Worm (Caenorhabditis elegans) whole organism, young adult: ENCODE results near the gene ceh-23.

Source experiments
- D2030.7 ChIP-seq: fragments of 200-800 bp; sonication (Bioruptor generic); IDR thresholded peaks from 2 replicates; pipeline ENCODE4 v1.3.6; 2022; ENCODE audit warnings: missing genetic modification reagents, missing genetic modification characterization, missing compliant biosample characterization
- F10E7.11 ChIP-seq: sonication (generic microtip); optimal IDR thresholded peaks from 2 replicates; lab custom pipeline; 2017; ENCODE audit warnings: mild to moderate bottlenecking, missing genetic modification characterization, moderate library complexity, missing compliant biosample characterization
- F37B4.10 ChIP-seq: fragments of 200-800 bp; sonication (Bioruptor generic); IDR thresholded peaks from 2 replicates; pipeline ENCODE4 v1.3.6; 2022; ENCODE audit warnings: missing genetic modification characterization, missing compliant biosample characterization
- F52B5.7 ChIP-seq: sonication (generic microtip); optimal IDR thresholded peaks from 2 replicates; lab custom pipeline; 2016; ENCODE audit warnings: mild to moderate bottlenecking, missing genetic modification characterization, missing compliant biosample characterization
- F57A8.1 ChIP-seq: fragments of 200-800 bp; sonication (Bioruptor generic); optimal IDR thresholded peaks from 2 replicates; lab custom pipeline; 2018; ENCODE audit warnings: mild to moderate bottlenecking, missing genetic modification characterization, moderate library complexity, missing compliant biosample characterization
- T26A5.8 ChIP-seq: sonication (generic microtip); optimal IDR thresholded peaks from 2 replicates; lab custom pipeline; 2016; ENCODE audit warnings: missing genetic modification characterization, missing compliant biosample characterization
- Y53F4B.3 ChIP-seq: fragments of 200-800 bp; sonication (Bioruptor generic); IDR thresholded peaks from 2 replicates; pipeline ENCODE4 v1.3.6; 2022; ENCODE audit warnings: missing genetic modification reagents, missing genetic modification characterization, missing compliant biosample characterization
- ZK185.1 ChIP-seq: sonication (generic microtip); optimal IDR thresholded peaks from 2 replicates; lab custom pipeline; 2016; ENCODE audit warnings: mild to moderate bottlenecking, missing genetic modification characterization, missing compliant biosample characterization; ENCODE audit not compliant: poor library complexity, severe bottlenecking
- ama-1 ChIP-seq, 3 experiments: fragments of 150-350 bp in 1 of 3; sonication (generic microtip) in 2 of 3; optimal IDR thresholded peaks; 2 replicates each; lab custom pipeline; 2014 to 2018; ENCODE audit warnings: missing biosample characterization in 2 of 3, missing genetic modification characterization in 2 of 3, missing genetic modification reagents in 2 of 3
- atf-7 ChIP-seq: sonication (generic microtip); optimal IDR thresholded peaks from 2 replicates; lab custom pipeline; 2017; ENCODE audit warnings: mild to moderate bottlenecking, missing genetic modification characterization, missing compliant biosample characterization
- ccch-3 ChIP-seq: fragments of 200-800 bp; sonication (Bioruptor generic); optimal IDR thresholded peaks from 2 replicates; lab custom pipeline; 2018; ENCODE audit warnings: mild to moderate bottlenecking, missing genetic modification characterization, missing compliant biosample characterization
- cebp-1 ChIP-seq, 2 experiments: fragments of 200-800 bp in 1 of 2; sonication (Bioruptor generic) in 1 of 2; sonication (generic microtip) in 1 of 2; IDR thresholded peaks in 1 of 2; optimal IDR thresholded peaks in 1 of 2; 2 replicates each; pipeline versions ENCODE4 v1.3.6 to Lab custom; 2017 to 2022; ENCODE audit warnings: missing compliant biosample characterization in 2 of 2, missing genetic modification characterization in 2 of 2, mild to moderate bottlenecking in 1 of 2, missing genetic modification reagents in 1 of 2, moderate library complexity in 1 of 2
- ceh-27 ChIP-seq: fragments of 200-800 bp; sonication (Bioruptor generic); optimal IDR thresholded peaks from 2 replicates; lab custom pipeline; 2018; ENCODE audit warnings: mild to moderate bottlenecking, missing genetic modification characterization, moderate library complexity, missing compliant biosample characterization
- fkh-3 ChIP-seq: sonication (generic microtip); optimal IDR thresholded peaks from 2 replicates; lab custom pipeline; 2016; ENCODE audit warnings: mild to moderate bottlenecking, missing genetic modification characterization, missing compliant biosample characterization
- hmg-1.2 ChIP-seq: fragments of 200-800 bp; sonication (Bioruptor generic); IDR thresholded peaks from 2 replicates; pipeline ENCODE4 v1.3.6; 2022; ENCODE audit warnings: missing genetic modification reagents, missing genetic modification characterization, missing compliant biosample characterization
- hrde-1 ChIP-seq: sonication (generic microtip); optimal IDR thresholded peaks from 2 replicates; lab custom pipeline; 2016; ENCODE audit warnings: missing genetic modification characterization, mild to moderate bottlenecking, missing compliant biosample characterization, moderate library complexity, missing genotype, missing genetic modification reagents, borderline replicate concordance
- let-607 ChIP-seq, 2 experiments: fragments of 200-800 bp in 1 of 2; sonication (Bioruptor generic) in 1 of 2; sonication (generic microtip) in 1 of 2; optimal IDR thresholded peaks; 2 replicates each; lab custom pipeline; 2016 to 2018; ENCODE audit warnings: mild to moderate bottlenecking in 2 of 2, missing compliant biosample characterization in 2 of 2, missing genetic modification characterization in 2 of 2, moderate library complexity in 2 of 2, missing genotype in 1 of 2
- lin-26 ChIP-seq: fragments of 200-800 bp; sonication (Bioruptor generic); IDR thresholded peaks from 2 replicates; pipeline ENCODE4 v1.3.6; 2022; ENCODE audit warnings: missing genetic modification reagents, missing genetic modification characterization, missing compliant biosample characterization
- lsl-1 ChIP-seq: fragments of 200-800 bp; sonication (Bioruptor generic); optimal IDR thresholded peaks from 2 replicates; lab custom pipeline; 2018; ENCODE audit warnings: mild to moderate bottlenecking, missing genetic modification characterization, moderate library complexity, missing compliant biosample characterization
- madf-6 ChIP-seq: fragments of 200-800 bp; sonication (Bioruptor generic); IDR thresholded peaks from 2 replicates; pipeline ENCODE4 v1.3.6; 2022; ENCODE audit warnings: missing genetic modification reagents, missing genetic modification characterization, missing compliant biosample characterization
- mxl-1 ChIP-seq: sonication (generic microtip); optimal IDR thresholded peaks from 2 replicates; lab custom pipeline; 2016; ENCODE audit warnings: missing genetic modification characterization, missing compliant biosample characterization
- nfya-1 ChIP-seq: sonication (generic microtip); optimal IDR thresholded peaks from 2 replicates; lab custom pipeline; 2017; ENCODE audit warnings: antibody characterized with exemption, missing compliant biosample characterization, missing genetic modification characterization, borderline replicate concordance; ENCODE audit not compliant: insufficient read depth
- nfyb-1 ChIP-seq: fragments of 200-800 bp; sonication (Bioruptor generic); IDR thresholded peaks from 2 replicates; pipeline ENCODE4 v1.3.6; 2022; ENCODE audit warnings: missing genetic modification reagents, missing genetic modification characterization, missing compliant biosample characterization
- nhr-27 ChIP-seq: fragments of 200-800 bp; sonication (Bioruptor generic); optimal IDR thresholded peaks from 2 replicates; lab custom pipeline; 2018; ENCODE audit warnings: mild to moderate bottlenecking, missing genetic modification characterization, moderate library complexity, missing compliant biosample characterization
- nhr-80 ChIP-seq: sonication (generic microtip); optimal IDR thresholded peaks from 2 replicates; lab custom pipeline; 2016; ENCODE audit warnings: missing genetic modification characterization, missing compliant biosample characterization
- unc-130 ChIP-seq: sonication (generic microtip); optimal IDR thresholded peaks from 2 replicates; lab custom pipeline; 2016; ENCODE audit warnings: missing genetic modification reagents, missing genetic modification characterization, missing compliant biosample characterization
- zfh-2 ChIP-seq: fragments of 200-800 bp; sonication (Bioruptor generic); conservative IDR thresholded peaks from 2 replicates; pipeline ENCODE4 v1.3.6; 2022; ENCODE audit warnings: missing genetic modification reagents, missing genetic modification characterization, missing compliant biosample characterization
- ztf-18 ChIP-seq: sonication (generic microtip); optimal IDR thresholded peaks from 2 replicates; lab custom pipeline; 2016; ENCODE audit warnings: missing genotype, mild to moderate bottlenecking, missing genetic modification characterization, missing compliant biosample characterization
- ztf-28 ChIP-seq: fragments of 200-800 bp; sonication (Bioruptor generic); IDR thresholded peaks from 2 replicates; pipeline ENCODE4 v1.3.6; 2022; ENCODE audit warnings: missing genetic modification reagents, missing genetic modification characterization, missing compliant biosample characterization
- ztf-6 ChIP-seq: fragments of 200-800 bp; sonication (Bioruptor generic); IDR thresholded peaks from 2 replicates; pipeline ENCODE4 v1.3.6; 2022; ENCODE audit warnings: missing genetic modification reagents, missing genetic modification characterization, missing compliant biosample characterization

The ceh-23 gene

DNA sequence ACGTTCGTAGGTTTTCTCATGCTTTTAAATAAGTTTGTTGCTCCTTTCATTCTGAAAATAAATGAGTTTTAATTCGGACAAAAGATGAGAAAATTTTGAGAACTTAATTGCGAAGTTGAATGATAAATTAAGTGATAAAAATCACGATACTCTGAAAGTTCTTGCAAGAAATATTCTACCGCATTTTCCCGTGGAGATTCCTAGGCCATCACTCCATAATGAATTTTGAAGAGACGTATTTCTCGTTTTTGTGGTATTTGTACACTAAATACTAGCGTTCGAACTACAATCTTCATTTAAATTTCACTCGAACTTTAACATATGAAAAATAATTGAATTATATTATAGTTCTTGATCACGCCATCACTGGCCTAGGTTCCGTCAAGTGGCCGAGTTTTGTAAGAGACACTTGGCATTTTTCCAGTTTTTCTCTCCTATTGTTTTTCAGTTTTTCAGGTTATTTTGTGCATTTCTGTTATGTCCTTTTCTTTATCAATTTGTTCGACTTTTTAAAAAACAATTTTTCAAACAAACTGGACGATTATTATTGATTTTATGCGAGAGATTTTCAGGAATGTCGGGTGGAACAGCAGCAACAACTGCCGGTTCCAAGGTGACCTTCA lies 19.1 kb downstream of the ceh-23 start, which contains the start of the genes coq-5 and ufm-1:
Gene coq-5, minus strand, starts transcription at position 51 of the 623 bp plus-strand sequence.
Gene ufm-1, plus strand, starts transcription at position 573 of the 623 bp plus-strand sequence.
- TF ChIP-seq ZK185.1 (peak; percentile 69), T26A5.8 (no peak), ceh-27 (GFP tag; lab: Kevin White, UChicago) (peak; percentile 31), nhr-27 (tag; lab: Kevin White, UChicago) (no peak), ztf-28 (GFP tag; lab: Robert Waterston, UW) (no peak), lin-26 (GFP tag; lab: Robert Waterston, UW) (no peak), nfyb-1 (GFP tag; lab: Robert Waterston, UW) (no peak), D2030.7 (GFP tag; lab: Robert Waterston, UW) (no peak), lsl-1 (GFP tag; lab: Kevin White, UChicago) (no peak), nhr-80 (peak; percentile 5), let-607 (tag; optimal IDR thresholded peaks at IDR 0.05; lab: Kevin White, UChicago) (peak in 1 of 2 experiments; percentile 43), hmg-1.2 (GFP tag; lab: Robert Waterston, UW) (peak; percentile 9; the same call in 1 of the 2 replicates), atf-7 (tag; lab: Kevin White, UChicago) (no peak), Y53F4B.3 (GFP tag; lab: Robert Waterston, UW) (no peak), cebp-1 (GFP tag; IDR thresholded peaks at IDR 0.05; lab: Robert Waterston, UW) (no peak), cebp-1 (tag; optimal IDR thresholded peaks at IDR 0.05; lab: Kevin White, UChicago) (no peak), hrde-1 (no peak), F37B4.10 (GFP tag; lab: Robert Waterston, UW) (no peak), F52B5.7 (no peak), madf-6 (GFP tag; lab: Robert Waterston, UW) (no peak), unc-130 (peak; percentile 16), F10E7.11 (tag; lab: Kevin White, UChicago) (no peak), F57A8.1 (no peak)

DNA sequence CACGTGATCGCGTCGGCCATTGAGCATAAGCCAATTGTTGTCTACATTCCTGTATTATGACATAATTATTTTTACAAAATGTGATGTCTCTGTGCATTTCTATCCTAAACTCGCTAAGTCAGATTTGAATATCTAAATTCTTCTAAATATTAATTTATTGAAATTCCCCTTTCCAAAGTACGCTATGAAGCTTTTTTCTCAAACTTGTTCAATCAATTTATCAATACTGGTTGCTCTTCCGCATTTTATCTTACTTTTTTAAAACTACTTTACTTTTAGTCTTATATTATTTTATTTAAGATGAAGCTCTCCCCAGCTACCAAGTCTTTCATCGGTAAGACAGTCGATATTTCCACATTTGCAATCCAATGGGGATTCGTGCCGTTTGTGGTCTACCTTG lies 19.9 kb downstream of the ceh-23 start, which contains the start of gene tomm-7:
Gene tomm-7, plus strand, starts transcription at position 301 of the 400 bp plus-strand sequence.
- no peak for TF ChIP-seq ccch-3 (GFP tag; lab: Kevin White, UChicago)
- 0 out of 2 replicates have a peak, but pooled peaks have one; percentile 14 for TF ChIP-seq hmg-1.2 (GFP tag; lab: Robert Waterston, UW)
- TF ChIP-seq ztf-18 (tag; lab: Kevin White, UChicago) = no peak

DNA sequence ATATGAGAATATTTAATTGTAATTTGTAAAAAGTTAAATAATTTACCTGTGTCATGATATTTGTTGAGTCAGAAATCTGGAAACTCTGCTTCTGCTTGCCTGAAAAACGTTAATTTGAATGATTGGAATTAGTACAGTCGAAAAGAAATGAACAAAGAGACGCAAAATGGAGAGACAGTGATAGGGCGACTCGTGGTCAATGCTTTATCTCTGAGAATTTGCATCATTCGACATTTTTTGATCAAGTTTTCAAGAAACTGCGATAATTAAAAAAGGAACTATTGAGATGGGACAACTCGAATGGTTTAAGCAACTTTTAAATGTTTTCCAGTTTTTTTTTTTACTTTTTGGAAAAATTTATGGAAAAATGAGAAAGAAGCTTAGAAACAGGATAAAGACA lies 21.5 kb downstream of the ceh-23 start, which contains the start of gene cuc-1:
Gene cuc-1, minus strand, starts transcription at position 101 of the 400 bp plus-strand sequence.
- no peak for TF ChIP-seq zfh-2 (GFP tag; lab: Robert Waterston, UW)
- peak; percentile 48 for TF ChIP-seq nhr-80

DNA sequence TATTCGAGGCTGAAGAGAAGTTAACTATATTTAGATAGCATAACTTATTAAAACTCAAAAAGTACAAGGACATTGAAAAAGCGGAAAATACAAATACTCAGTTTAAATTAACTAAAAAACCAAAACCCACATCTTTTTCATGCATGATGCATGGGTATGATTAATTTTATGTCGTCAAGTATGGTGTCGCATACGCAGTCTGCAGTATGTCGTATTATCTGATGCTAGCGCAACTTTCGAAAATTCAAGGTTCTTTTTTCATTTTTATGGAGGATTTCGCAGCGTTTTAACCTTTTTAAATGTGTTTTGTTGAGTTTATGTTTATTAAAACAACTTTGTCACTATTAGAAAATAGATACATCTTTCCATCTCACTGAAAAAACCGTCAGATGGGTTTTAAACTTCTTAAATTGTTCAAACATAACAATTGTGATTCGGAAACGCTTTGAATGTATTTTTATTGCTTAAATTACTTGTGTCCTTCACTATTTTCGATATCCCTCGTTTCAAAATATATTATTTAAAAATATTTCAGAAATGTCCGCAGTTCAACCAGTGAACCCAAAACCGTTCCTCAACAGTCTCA lies 22.2 kb downstream of the ceh-23 start, which contains the start of gene snr-5:
Gene snr-5, plus strand, starts transcription at position 536 of the 586 bp plus-strand sequence.
- TF ChIP-seq fkh-3 (tag; lab: Kevin White, UChicago) (no peak), ztf-6 (no peak), nhr-80 (no peak), nfya-1 (tag; lab: Kevin White, UChicago) (no peak), atf-7 (tag; lab: Kevin White, UChicago) (no peak), mxl-1 (tag; lab: Kevin White, UChicago) (no peak), ama-1 (optimal IDR thresholded peaks at IDR 0.05; lab: Kevin White, UChicago) (no peak), ama-1 (GFP tag; optimal IDR thresholded peaks at IDR 0.05; lab: Kevin White, UChicago) (peak in 1 of 2 experiments; percentile 18)
- TF ChIP-seq, all 124 proteins: peak for 1
